Fruit fly (Drosophila melanogaster): ENCODE results near the gene mas.

mas gene

dm6 chr3L:4167353-4167842 lies at the start of gene mas:
Gene mas (minus strand): TSS chr3L:4167464.
- TF ChIP-seq Rel (GFP tag; optimal IDR thresholded peaks at IDR 0.05) (no peak), Rel (tag; optimal IDR thresholded peaks at IDR 0.05) (no peak), dl (GFP tag; optimal IDR thresholded peaks at IDR 0.05; ENCODE audit: insufficient read depth in 1 of 2, partially characterized antibody in 2 of 2) (peak; percentile 38 to 89), Dif (GFP tag; optimal IDR thresholded peaks at IDR 0.05; ENCODE audit: partially characterized antibody) (peak; percentile 91), fru (GFP tag; optimal IDR thresholded peaks at IDR 0.05) (peak; percentile 22), Sp1 (GFP tag; optimal IDR thresholded peaks at IDR 0.05) (no peak)

DNA sequence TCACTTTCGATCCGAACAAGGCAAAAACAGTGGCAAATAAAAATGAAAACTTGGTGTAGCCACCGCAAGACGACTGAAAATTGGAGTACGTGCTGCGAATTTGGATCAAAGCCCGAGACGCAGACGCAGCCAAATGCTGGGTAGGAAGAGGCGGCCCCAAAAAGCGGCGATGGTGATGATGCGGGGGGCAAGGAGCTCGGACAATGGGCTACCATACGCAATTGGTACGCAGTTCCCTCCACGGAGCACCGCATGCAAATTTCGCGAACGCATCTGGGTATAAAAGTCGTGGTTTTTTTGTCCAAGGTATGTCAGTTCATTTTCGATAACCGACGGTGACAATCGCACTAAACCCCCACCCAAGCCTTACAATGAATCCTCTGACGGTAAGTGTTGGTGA lies 47.8 kb upstream of the mas start, which contains the start of gene Cpr64Ad:
Gene Cpr64Ad (plus strand): TSS at position 301 of the 400 bp plus-strand sequence.
- no peak for TF ChIP-seq fru (GFP tag; optimal IDR thresholded peaks at IDR 0.05)
- no peak for TF ChIP-seq ey (GFP tag; optimal IDR thresholded peaks at IDR 0.05)
- TF ChIP-seq lola (GFP tag; optimal IDR thresholded peaks at IDR 0.05) = no peak
- no peak for TF ChIP-seq woc (GFP tag; optimal IDR thresholded peaks at IDR 0.05)
- TF ChIP-seq brk (GFP tag; optimal IDR thresholded peaks at IDR 0.05) = no peak
- no peak for TF ChIP-seq OdsH (GFP tag; optimal IDR thresholded peaks at IDR 0.05)
- no peak for TF ChIP-seq Mio (GFP tag; optimal IDR thresholded peaks at IDR 0.05)
- no peak for TF ChIP-seq Abd-B (GFP tag; optimal IDR thresholded peaks at IDR 0.05)
- no peak for TF ChIP-seq Dif (GFP tag; optimal IDR thresholded peaks at IDR 0.05; ENCODE audit: partially characterized antibody)
- TF ChIP-seq pan (optimal IDR thresholded peaks at IDR 0.05) = no peak
- TF ChIP-seq Hr78 (GFP tag; optimal IDR thresholded peaks at IDR 0.05) = no peak
- no peak for TF ChIP-seq jim (GFP tag; optimal IDR thresholded peaks at IDR 0.05)
- TF ChIP-seq dl (GFP tag; optimal IDR thresholded peaks at IDR 0.05; ENCODE audit: insufficient read depth in 1 of 2, partially characterized antibody in 2 of 2) = no peak
- no peak for TF ChIP-seq h (GFP tag; optimal IDR thresholded peaks at IDR 0.05)
- no peak for TF ChIP-seq Rel (GFP tag; optimal IDR thresholded peaks at IDR 0.05)
- TF ChIP-seq Rel (tag; optimal IDR thresholded peaks at IDR 0.05) = no peak
- TF ChIP-seq foxo (GFP tag; optimal IDR thresholded peaks at IDR 0.05) = no peak
- no peak for TF ChIP-seq CG32264 (GFP tag; optimal IDR thresholded peaks at IDR 0.05)
- TF ChIP-seq dsf (GFP tag; optimal IDR thresholded peaks at IDR 0.05; ENCODE audit: borderline replicate concordance) = no peak
- TF ChIP-seq tai (GFP tag; optimal IDR thresholded peaks at IDR 0.05) = no peak

- no peak for TF ChIP-seq usp (GFP tag; optimal IDR thresholded peaks at IDR 0.05)
These were observed 45.6 kb upstream of the mas start, which contains the start of gene Cpr64Ac for dm6 chr3L:4212815-4213214. Gene Cpr64Ac (minus strand): TSS chr3L:4212915.

DNA sequence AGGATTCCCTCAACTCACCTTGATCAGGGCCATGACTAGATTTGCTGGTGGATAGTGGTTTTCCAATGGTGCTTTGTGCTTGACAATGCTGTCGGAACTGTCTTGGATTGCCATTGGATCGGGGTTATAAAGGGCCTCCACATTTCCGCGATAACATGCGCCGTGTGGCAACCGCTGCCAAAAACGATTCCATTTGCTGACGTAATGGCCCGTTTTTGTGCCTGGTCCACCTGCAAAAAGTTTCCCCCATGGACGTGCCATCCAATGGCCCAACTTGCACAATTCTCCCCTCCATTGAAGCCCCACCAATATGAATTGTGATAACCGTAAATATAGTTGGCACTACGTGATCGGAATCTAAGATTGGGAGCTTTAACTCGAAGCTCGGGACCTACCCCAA lies 44.2 kb upstream of the mas start, which contains the start of gene Cpr64Ab:
Gene Cpr64Ab (minus strand): TSS at position 101 of the 400 bp plus-strand sequence.
- TF ChIP-seq OdsH (GFP tag; optimal IDR thresholded peaks at IDR 0.05) = no peak
- no peak for TF ChIP-seq Hr83 (GFP tag; optimal IDR thresholded peaks at IDR 0.05; ENCODE audit: poor library complexity, severe bottlenecking)
- TF ChIP-seq jim (GFP tag; optimal IDR thresholded peaks at IDR 0.05) = no peak
- TF ChIP-seq N (GFP tag; optimal IDR thresholded peaks at IDR 0.05) = no peak
- TF ChIP-seq rgr (GFP tag; optimal IDR thresholded peaks at IDR 0.05) = no peak
- no peak for TF ChIP-seq brk (GFP tag; optimal IDR thresholded peaks at IDR 0.05)
- no peak for TF ChIP-seq Rel (GFP tag; optimal IDR thresholded peaks at IDR 0.05)
- no peak for TF ChIP-seq Rel (tag; optimal IDR thresholded peaks at IDR 0.05)
- TF ChIP-seq Dfd (GFP tag; optimal IDR thresholded peaks at IDR 0.05) = no peak
- no peak for TF ChIP-seq Myc (optimal IDR thresholded peaks at IDR 0.05)
- no peak for TF ChIP-seq sage (GFP tag; optimal IDR thresholded peaks at IDR 0.05)

DNA sequence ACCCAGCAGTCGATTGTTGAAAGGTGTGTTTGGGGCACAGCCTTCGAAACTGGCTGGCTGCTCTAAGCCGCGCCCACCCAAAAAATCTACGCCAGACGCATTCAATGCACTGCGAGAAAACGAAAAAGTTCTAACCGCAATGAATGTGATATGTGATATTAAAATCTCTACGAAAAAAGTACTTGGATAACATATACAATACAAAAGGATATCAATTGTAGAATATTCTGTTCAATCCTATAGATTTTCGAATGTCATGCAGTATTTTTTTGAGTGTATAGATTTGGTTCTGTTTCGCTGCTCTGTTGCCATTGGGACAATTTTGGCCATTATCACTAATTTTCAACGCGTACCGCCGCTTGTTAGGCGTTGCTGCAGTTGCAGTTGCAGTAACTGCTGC lies 42.5 kb upstream of the mas start:
- TF ChIP-seq lola (GFP tag; optimal IDR thresholded peaks at IDR 0.05) (no peak), HLH106 (tag; optimal IDR thresholded peaks at IDR 0.05) (no peak), pan (optimal IDR thresholded peaks at IDR 0.05) (no peak), Sp1 (GFP tag; optimal IDR thresholded peaks at IDR 0.05) (no peak), br (GFP tag; optimal IDR thresholded peaks at IDR 0.05) (no peak), woc (GFP tag; optimal IDR thresholded peaks at IDR 0.05) (no peak), Hr78 (GFP tag; optimal IDR thresholded peaks at IDR 0.05) (no peak)

DNA sequence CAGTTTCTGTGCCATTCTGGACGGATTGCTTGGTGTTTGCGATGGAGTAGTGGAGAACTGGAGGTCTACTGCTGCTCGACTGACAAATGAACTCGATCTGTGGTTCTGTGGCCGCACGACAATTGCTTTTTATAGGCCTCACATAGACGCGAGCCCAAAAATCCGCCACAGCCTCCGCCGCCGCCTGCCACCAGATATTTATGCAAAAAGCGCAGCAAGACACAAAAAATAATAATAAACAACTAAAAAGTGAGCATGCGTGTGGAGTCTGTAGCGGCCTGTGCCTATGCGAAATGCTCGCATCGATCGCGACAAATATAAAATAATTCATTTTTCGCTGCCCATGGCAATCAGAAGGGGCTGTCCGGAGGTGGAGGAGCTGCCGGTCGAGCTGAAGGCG lies 41.8 kb upstream of the mas start, which contains the start of gene Cpr64Aa:
Gene Cpr64Aa (minus strand): TSS at position 101 of the 400 bp plus-strand sequence.
- TF ChIP-seq woc (GFP tag; optimal IDR thresholded peaks at IDR 0.05) (no peak), dl (GFP tag; optimal IDR thresholded peaks at IDR 0.05; ENCODE audit: insufficient read depth in 1 of 2, partially characterized antibody in 2 of 2) (no peak), jim (GFP tag; optimal IDR thresholded peaks at IDR 0.05) (no peak), Myc (optimal IDR thresholded peaks at IDR 0.05) (no peak), br (GFP tag; optimal IDR thresholded peaks at IDR 0.05) (no peak), sage (GFP tag; optimal IDR thresholded peaks at IDR 0.05) (no peak)

Measured in whole organism, wandering third instar larva.